Worm (Caenorhabditis elegans): Measurements from ENCODE around the gene F02H6.7.

- TF ChIP-seq unc-62 (GFP tag; optimal IDR thresholded peaks at IDR 0.05) (no peak), zip-8 (tag; optimal IDR thresholded peaks at IDR 0.05) (no peak), mep-1 (tag; optimal IDR thresholded peaks at IDR 0.05) (no peak), unc-39 (tag; optimal IDR thresholded peaks at IDR 0.05) (no peak), ham-2 (GFP tag; optimal IDR thresholded peaks at IDR 0.05) (no peak), lsy-2 (tag; optimal IDR thresholded peaks at IDR 0.05) (no peak), pha-4 (tag; optimal IDR thresholded peaks at IDR 0.05) (no peak), snpc-4 (tag; optimal IDR thresholded peaks at IDR 0.05) (no peak), sem-2 (GFP tag; optimal IDR thresholded peaks at IDR 0.05) (no peak), nhr-28 (tag; optimal IDR thresholded peaks at IDR 0.05) (no peak), mls-2 (tag; optimal IDR thresholded peaks at IDR 0.05) (no peak), ceh-39 (tag; optimal IDR thresholded peaks at IDR 0.05) (no peak), nhr-237 (tag; optimal IDR thresholded peaks at IDR 0.05) (no peak)
Measured at ce11 chrIV:14191919-14192318, 36.0 kb downstream of the F02H6.7 start, which contains the start of gene K01G12.22.
